Worm (Caenorhabditis elegans) whole organism, young adult: Measurements from ENCODE around the gene F26F12.3.

Source experiments
- ccch-3 ChIP-seq: fragments of 200-800 bp; sonication (Bioruptor generic); optimal IDR thresholded peaks from 2 replicates; lab custom pipeline; 2018; ENCODE audit warnings: mild to moderate bottlenecking, missing genetic modification characterization, missing compliant biosample characterization
- ceh-79 ChIP-seq: sonication (generic microtip); optimal IDR thresholded peaks from 2 replicates; lab custom pipeline; 2017; ENCODE audit warnings: mild to moderate bottlenecking, missing genetic modification characterization, missing compliant biosample characterization
- fkh-3 ChIP-seq: sonication (generic microtip); optimal IDR thresholded peaks from 2 replicates; lab custom pipeline; 2016; ENCODE audit warnings: mild to moderate bottlenecking, missing genetic modification characterization, missing compliant biosample characterization
- hlh-12 ChIP-seq: sonication (generic microtip); optimal IDR thresholded peaks from 2 replicates; lab custom pipeline; 2016; ENCODE audit warnings: missing genetic modification characterization, missing compliant biosample characterization
- lag-1 ChIP-seq: fragments of 200-800 bp; sonication (Bioruptor generic); IDR thresholded peaks from 2 replicates; pipeline ENCODE4 v1.3.6; 2022; ENCODE audit warnings: missing genetic modification reagents, missing genetic modification characterization, missing compliant biosample characterization
- madf-8 ChIP-seq: fragments of 200-800 bp; sonication (Bioruptor generic); conservative IDR thresholded peaks from 2 replicates; pipeline ENCODE4 v1.3.6; 2022; ENCODE audit warnings: missing genetic modification reagents, missing genetic modification characterization, missing compliant biosample characterization
- pha-4 ChIP-seq: fragments of 150-350 bp; sonication (generic microtip); optimal IDR thresholded peaks from 2 replicates; lab custom pipeline; 2014; ENCODE audit warnings: missing biosample characterization, missing genetic modification reagents, missing genetic modification characterization
- rcor-1 ChIP-seq: fragments of 200-800 bp; sonication (Bioruptor generic); IDR thresholded peaks from 2 replicates; pipeline ENCODE4 v1.3.6; 2022; ENCODE audit warnings: missing genetic modification reagents, missing genetic modification characterization, missing compliant biosample characterization
- snpc-4 ChIP-seq, 5 experiments: fragments of 150-350 bp in 1 of 5; sonication (generic microtip) in 4 of 5; optimal IDR thresholded peaks; 2 replicates each; lab custom pipeline; 2014 to 2018; ENCODE audit warnings: missing genetic modification characterization in 5 of 5, missing biosample characterization in 3 of 5, antibody characterized with exemption in 2 of 5, mild to moderate bottlenecking in 2 of 5, missing compliant biosample characterization in 2 of 5, missing genotype in 2 of 5, moderate library complexity in 2 of 5, missing genetic modification reagents in 1 of 5

- no peak for TF ChIP-seq ccch-3 (GFP tag; lab: Kevin White, UChicago)
- TF ChIP-seq pha-4 = no peak
- no peak for TF ChIP-seq fkh-3
- no peak for TF ChIP-seq lag-1 (GFP tag; lab: Robert Waterston, UW)
- TF ChIP-seq snpc-4 (GFP tag; optimal IDR thresholded peaks at IDR 0.05; lab: Kevin White, UChicago) = no peak
- no peak for TF ChIP-seq snpc-4 (tag; optimal IDR thresholded peaks at IDR 0.05; lab: Kevin White, UChicago)
- TF ChIP-seq madf-8 (GFP tag; lab: Robert Waterston, UW) = no peak
- no peak for TF ChIP-seq ceh-79 (tag; lab: Kevin White, UChicago)
- no peak for TF ChIP-seq rcor-1 (GFP tag; lab: Robert Waterston, UW)
- no peak for TF ChIP-seq hlh-12 (tag; lab: Kevin White, UChicago)
Measured at ce11 chrV:5833531-5833930, 12.0 kb downstream of the F26F12.3 start, which contains the start of gene srh-76.
